Worm (Caenorhabditis elegans) whole organism, early embryonic: ENCODE data around the gene egrh-1.

ENCODE experiments used
- B0310.2 ChIP-seq: sonication (generic microtip); optimal IDR thresholded peaks from 2 replicates; lab custom pipeline; 2016; ENCODE audit warnings: mild to moderate bottlenecking, missing genetic modification characterization, missing compliant biosample characterization
- F13C5.2 ChIP-seq: sonication (generic microtip); optimal IDR thresholded peaks from 2 replicates; lab custom pipeline; 2017; ENCODE audit warnings: mild to moderate bottlenecking, missing genetic modification characterization, inconsistent platforms, missing compliant biosample characterization
- aly-1 ChIP-seq: sonication (generic microtip); optimal IDR thresholded peaks from 2 replicates; lab custom pipeline; 2016; ENCODE audit warnings: missing genetic modification characterization, missing compliant biosample characterization
- ama-1 ChIP-seq: fragments of 150-350 bp; optimal IDR thresholded peaks from 2 replicates; lab custom pipeline; 2014
- ceh-13 ChIP-seq: fragments of 200-800 bp; sonication (Bioruptor generic); optimal IDR thresholded peaks from 2 replicates; lab custom pipeline; 2018; ENCODE audit warnings: mild to moderate bottlenecking, missing genetic modification characterization, missing compliant biosample characterization
- ceh-36 ChIP-seq: sonication (generic microtip); optimal IDR thresholded peaks from 2 replicates; lab custom pipeline; 2016; ENCODE audit warnings: missing genetic modification characterization, inconsistent platforms, missing compliant biosample characterization
- ets-7 ChIP-seq: sonication (generic microtip); optimal IDR thresholded peaks from 2 replicates; lab custom pipeline; 2016; ENCODE audit warnings: missing genotype, missing genetic modification characterization, missing compliant biosample characterization
- flt-1 ChIP-seq: fragments of 200-800 bp; sonication (Bioruptor generic); IDR thresholded peaks from 2 replicates; pipeline ENCODE4 v1.3.6; 2022; ENCODE audit warnings: missing genetic modification characterization, missing compliant biosample characterization
- hmbx-1 ChIP-seq: sonication (generic microtip); optimal IDR thresholded peaks from 2 replicates; lab custom pipeline; 2016; ENCODE audit warnings: mild to moderate bottlenecking, missing genetic modification characterization, missing compliant biosample characterization
- hmg-4 ChIP-seq: fragments of 200-800 bp; sonication (Bioruptor generic); optimal IDR thresholded peaks from 2 replicates; lab custom pipeline; 2018; ENCODE audit warnings: mild to moderate bottlenecking, missing genetic modification characterization, missing compliant biosample characterization
- hnd-1 ChIP-seq: sonication (generic microtip); optimal IDR thresholded peaks from 2 replicates; lab custom pipeline; 2016; ENCODE audit warnings: missing genetic modification characterization, missing compliant biosample characterization
- pes-1 ChIP-seq: fragments of 200-800 bp; sonication (Bioruptor generic); IDR thresholded peaks from 2 replicates; pipeline ENCODE4 v1.3.6; 2022; ENCODE audit warnings: missing genetic modification reagents, missing genetic modification characterization, missing compliant biosample characterization
- scrt-1 ChIP-seq: fragments of 200-800 bp; sonication (Bioruptor generic); IDR thresholded peaks from 2 replicates; pipeline ENCODE4 v1.3.6; 2022; ENCODE audit warnings: missing genetic modification characterization, missing compliant biosample characterization
- sea-1 ChIP-seq: fragments of 200-800 bp; sonication (Bioruptor generic); conservative IDR thresholded peaks from 2 replicates; pipeline ENCODE4 v1.3.6; 2022; ENCODE audit warnings: missing genetic modification characterization, missing compliant biosample characterization
- tbx-11 ChIP-seq: fragments of 200-800 bp; sonication (Bioruptor generic); IDR thresholded peaks from 2 replicates; pipeline ENCODE4 v1.3.6; 2022; ENCODE audit warnings: missing genetic modification characterization, missing compliant biosample characterization
- tbx-37 ChIP-seq: fragments of 200-800 bp; sonication (Bioruptor generic); conservative IDR thresholded peaks from 2 replicates; pipeline ENCODE4 v1.3.6; 2022; ENCODE audit warnings: missing genetic modification reagents, missing genetic modification characterization, missing compliant biosample characterization
- tra-4 ChIP-seq: sonication (generic microtip); optimal IDR thresholded peaks from 2 replicates; lab custom pipeline; 2017; ENCODE audit warnings: missing genetic modification characterization, missing compliant biosample characterization

The egrh-1 gene

ce11 chrX:14849054-14849453 lies 3.3 kb downstream of the egrh-1 start, which contains the start of gene acd-3:
acd-3 (plus strand) TSS chrX:14849275.
- TF ChIP-seq flt-1 (no peak), hnd-1 (tag; lab: Kevin White, UChicago) (no peak), sea-1 (GFP tag; lab: Robert Waterston, UW) (no peak), F13C5.2 (no peak), B0310.2 (no peak), hmg-4 (GFP tag; lab: Kevin White, UChicago) (no peak), hmbx-1 (tag; lab: Kevin White, UChicago) (no peak), tbx-11 (GFP tag; lab: Robert Waterston, UW) (no peak), tbx-37 (GFP tag; lab: Robert Waterston, UW) (no peak), ets-7 (tag; lab: Kevin White, UChicago) (no peak), tra-4 (no peak), ama-1 (lab: Kevin White, UChicago) (no peak), ceh-13 (GFP tag; lab: Kevin White, UChicago) (no peak), pes-1 (GFP tag; lab: Robert Waterston, UW) (no peak), ceh-36 (tag; lab: Kevin White, UChicago) (no peak), aly-1 (tag; lab: Kevin White, UChicago) (no peak), scrt-1 (GFP tag; lab: Robert Waterston, UW) (no peak)

ce11 chrX:14851904-14852303 lies 6.2 kb downstream of the egrh-1 start:
- TF ChIP-seq ama-1 (lab: Kevin White, UChicago): no peak
- no peak for TF ChIP-seq B0310.2
- no peak for TF ChIP-seq hnd-1 (tag; lab: Kevin White, UChicago)
- TF ChIP-seq aly-1 (tag; lab: Kevin White, UChicago): no peak
- TF ChIP-seq sea-1 (GFP tag; lab: Robert Waterston, UW): no peak
- TF ChIP-seq ceh-36 (tag; lab: Kevin White, UChicago): no peak
- no peak for TF ChIP-seq tbx-11 (GFP tag; lab: Robert Waterston, UW)
- no peak for TF ChIP-seq scrt-1 (GFP tag; lab: Robert Waterston, UW)
- TF ChIP-seq hmg-4 (GFP tag; lab: Kevin White, UChicago): no peak
- TF ChIP-seq flt-1: no peak
- no peak for TF ChIP-seq hmbx-1 (tag; lab: Kevin White, UChicago)
- TF ChIP-seq tra-4: no peak
- no peak for TF ChIP-seq tbx-37 (GFP tag; lab: Robert Waterston, UW)
- no peak for TF ChIP-seq ets-7 (tag; lab: Kevin White, UChicago)
- TF ChIP-seq pes-1 (GFP tag; lab: Robert Waterston, UW): no peak
- TF ChIP-seq ceh-13 (GFP tag; lab: Kevin White, UChicago): no peak
- TF ChIP-seq F13C5.2: no peak

ce11 chrX:14853712-14854217 lies 8.0 kb downstream of the egrh-1 start, which contains the start of the genes C27C12.1 and C27C12.4:
C27C12.1 (minus strand) TSS chrX:14853762.
C27C12.4 (plus strand) TSS chrX:14854086.
- TF ChIP-seq tbx-37 (GFP tag; lab: Robert Waterston, UW) (peak; percentile 58; the same call in 1 of the 2 replicates), hmg-4 (GFP tag; lab: Kevin White, UChicago) (peak; percentile 67), pes-1 (GFP tag; lab: Robert Waterston, UW) (no peak), F13C5.2 (peak; percentile 67)

ce11 chrX:14861752-14862151 lies 16.0 kb downstream of the egrh-1 start, which contains the start of gene dmd-4:
dmd-4 (minus strand) TSS chrX:14861852.
- TF ChIP-seq flt-1 (no peak), scrt-1 (GFP tag; lab: Robert Waterston, UW) (no peak), tbx-11 (GFP tag; lab: Robert Waterston, UW) (no peak), aly-1 (tag; lab: Kevin White, UChicago) (no peak), F13C5.2 (no peak), ceh-36 (tag; lab: Kevin White, UChicago) (no peak), pes-1 (GFP tag; lab: Robert Waterston, UW) (no peak), tbx-37 (GFP tag; lab: Robert Waterston, UW) (no peak), ets-7 (tag; lab: Kevin White, UChicago) (no peak), hmbx-1 (tag; lab: Kevin White, UChicago) (no peak), sea-1 (GFP tag; lab: Robert Waterston, UW) (no peak), ama-1 (lab: Kevin White, UChicago) (no peak), B0310.2 (no peak), hnd-1 (tag; lab: Kevin White, UChicago) (no peak)

- TF ChIP-seq sea-1 (GFP tag; lab: Robert Waterston, UW) (no peak), pes-1 (GFP tag; lab: Robert Waterston, UW) (no peak), scrt-1 (GFP tag; lab: Robert Waterston, UW) (no peak), ama-1 (lab: Kevin White, UChicago) (no peak), hmg-4 (GFP tag; lab: Kevin White, UChicago) (no peak), hnd-1 (tag; lab: Kevin White, UChicago) (no peak), ets-7 (tag; lab: Kevin White, UChicago) (no peak), tbx-37 (GFP tag; lab: Robert Waterston, UW) (no peak), flt-1 (no peak), tbx-11 (GFP tag; lab: Robert Waterston, UW) (no peak), ceh-13 (GFP tag; lab: Kevin White, UChicago) (no peak), F13C5.2 (no peak), aly-1 (tag; lab: Kevin White, UChicago) (no peak), hmbx-1 (tag; lab: Kevin White, UChicago) (no peak), tra-4 (no peak)
Measured at ce11 chrX:14865744-14866143, 20.0 kb downstream of the egrh-1 start, which contains the start of gene C27C12.3. C27C12.3 (minus strand) TSS chrX:14865844.

- TF ChIP-seq tra-4 (no peak), aly-1 (tag; lab: Kevin White, UChicago) (no peak), flt-1 (no peak), F13C5.2 (no peak), hnd-1 (tag; lab: Kevin White, UChicago) (no peak), ets-7 (tag; lab: Kevin White, UChicago) (no peak), B0310.2 (no peak), hmg-4 (GFP tag; lab: Kevin White, UChicago) (no peak)
Measured at ce11 chrX:14868200-14868599, 22.5 kb downstream of the egrh-1 start, which contains the start of gene F31F6.1. F31F6.1 (minus strand) TSS chrX:14868300.

- TF ChIP-seq tra-4 (no peak), ceh-13 (GFP tag; lab: Kevin White, UChicago) (no peak), hmbx-1 (tag; lab: Kevin White, UChicago) (no peak), pes-1 (GFP tag; lab: Robert Waterston, UW) (no peak), ama-1 (lab: Kevin White, UChicago) (no peak), tbx-37 (GFP tag; lab: Robert Waterston, UW) (no peak)
Measured at ce11 chrX:14871780-14872179, 26.0 kb downstream of the egrh-1 start, which contains the start of gene F31F6.2. F31F6.2 (minus strand) TSS chrX:14871880.
